Worm (Caenorhabditis elegans) whole organism, young adult: ENCODE measurements around the gene grk-1.

Experiments used
- B0019.2 ChIP-seq: fragments of 200-800 bp; sonication (Bioruptor generic); conservative IDR thresholded peaks from 2 replicates; pipeline ENCODE4 v1.3.6; 2022; ENCODE audit warnings: missing genetic modification reagents, missing genetic modification characterization, missing compliant biosample characterization
- C06A6.2 ChIP-seq: fragments of 200-800 bp; sonication (Bioruptor generic); conservative IDR thresholded peaks from 2 replicates; pipeline ENCODE4 v1.3.6; 2022; ENCODE audit warnings: missing genetic modification characterization, missing compliant biosample characterization
- F39B2.1 ChIP-seq: fragments of 200-800 bp; sonication (Bioruptor generic); IDR thresholded peaks from 2 replicates; pipeline ENCODE4 v1.3.6; 2022; ENCODE audit warnings: missing genetic modification reagents, missing genetic modification characterization, missing compliant biosample characterization
- F49E8.2 ChIP-seq: sonication (generic microtip); optimal IDR thresholded peaks from 3 replicates; lab custom pipeline; 2017; ENCODE audit warnings: missing genetic modification characterization, mild to moderate bottlenecking, missing compliant biosample characterization, antibody characterized with exemption, moderate library complexity; ENCODE audit not compliant: insufficient read depth
- F57C9.4 ChIP-seq: sonication (generic microtip); optimal IDR thresholded peaks from 2 replicates; lab custom pipeline; 2017; ENCODE audit warnings: mild to moderate bottlenecking, missing genetic modification characterization, missing compliant biosample characterization
- Y53G8AR.9 ChIP-seq: fragments of 200-800 bp; sonication (Bioruptor generic); conservative IDR thresholded peaks from 2 replicates; pipeline ENCODE4 v1.3.6; 2022; ENCODE audit warnings: missing genetic modification reagents, missing genetic modification characterization, missing compliant biosample characterization
- Y67H2A.10 ChIP-seq: fragments of 200-800 bp; sonication (Bioruptor generic); conservative IDR thresholded peaks from 2 replicates; pipeline ENCODE4 v1.3.6; 2022; ENCODE audit warnings: missing genetic modification reagents, missing genetic modification characterization, missing compliant biosample characterization
- ZK185.1 ChIP-seq: sonication (generic microtip); optimal IDR thresholded peaks from 2 replicates; lab custom pipeline; 2016; ENCODE audit warnings: mild to moderate bottlenecking, missing genetic modification characterization, missing compliant biosample characterization; ENCODE audit not compliant: poor library complexity, severe bottlenecking
- akir-1 ChIP-seq: fragments of 200-800 bp; sonication (Bioruptor generic); optimal IDR thresholded peaks from 2 replicates; lab custom pipeline; 2018; ENCODE audit warnings: mild to moderate bottlenecking, missing genetic modification characterization, moderate library complexity, missing compliant biosample characterization
- atf-7 ChIP-seq: sonication (generic microtip); optimal IDR thresholded peaks from 2 replicates; lab custom pipeline; 2017; ENCODE audit warnings: mild to moderate bottlenecking, missing genetic modification characterization, missing compliant biosample characterization
- athp-1 ChIP-seq: sonication (generic microtip); optimal IDR thresholded peaks from 2 replicates; lab custom pipeline; 2017; ENCODE audit warnings: mild to moderate bottlenecking, missing genetic modification characterization, missing compliant biosample characterization
- attf-6 ChIP-seq: fragments of 200-800 bp; sonication (Bioruptor generic); IDR thresholded peaks from 2 replicates; pipeline ENCODE4 v1.3.6; 2022; ENCODE audit warnings: missing genetic modification reagents, missing genetic modification characterization, missing compliant biosample characterization
- bed-1 ChIP-seq: fragments of 200-800 bp; sonication (Bioruptor generic); IDR thresholded peaks from 2 replicates; pipeline ENCODE4 v1.3.6; 2022; ENCODE audit warnings: missing genetic modification reagents, missing genetic modification characterization, missing compliant biosample characterization
- ccch-3 ChIP-seq: fragments of 200-800 bp; sonication (Bioruptor generic); optimal IDR thresholded peaks from 2 replicates; lab custom pipeline; 2018; ENCODE audit warnings: mild to moderate bottlenecking, missing genetic modification characterization, missing compliant biosample characterization
- cebp-2 ChIP-seq: fragments of 200-800 bp; sonication (Bioruptor generic); IDR thresholded peaks from 2 replicates; pipeline ENCODE4 v1.3.6; 2022; ENCODE audit warnings: missing genetic modification characterization, missing compliant biosample characterization
- efl-1 ChIP-seq: fragments of 150-350 bp; optimal IDR thresholded peaks from 2 replicates; lab custom pipeline; 2014; ENCODE audit warnings: missing biosample characterization, missing genetic modification reagents, missing genetic modification characterization
- egl-18 ChIP-seq: fragments of 200-800 bp; sonication (Bioruptor generic); IDR thresholded peaks from 2 replicates; pipeline ENCODE4 v1.3.6; 2022; ENCODE audit warnings: missing genetic modification reagents, missing genetic modification characterization, missing compliant biosample characterization
- hlh-12 ChIP-seq: sonication (generic microtip); optimal IDR thresholded peaks from 2 replicates; lab custom pipeline; 2016; ENCODE audit warnings: missing genetic modification characterization, missing compliant biosample characterization
- hlh-26 ChIP-seq: fragments of 200-800 bp; sonication (Bioruptor generic); conservative IDR thresholded peaks from 2 replicates; pipeline ENCODE4 v1.3.6; 2022; ENCODE audit warnings: missing genetic modification reagents, missing genetic modification characterization, missing compliant biosample characterization
- lin-26 ChIP-seq: fragments of 200-800 bp; sonication (Bioruptor generic); IDR thresholded peaks from 2 replicates; pipeline ENCODE4 v1.3.6; 2022; ENCODE audit warnings: missing genetic modification reagents, missing genetic modification characterization, missing compliant biosample characterization
- lin-35 ChIP-seq, 3 experiments: fragments of 150-350 bp in 2 of 3; sonication (generic microtip) in 1 of 3; optimal IDR thresholded peaks; 2 replicates each; lab custom pipeline; 2014 to 2018; ENCODE audit warnings: missing biosample characterization in 3 of 3, missing genetic modification characterization in 3 of 3, missing genetic modification reagents in 3 of 3
- lsy-27 ChIP-seq: sonication (generic microtip); optimal IDR thresholded peaks from 2 replicates; lab custom pipeline; 2017; ENCODE audit warnings: missing genetic modification characterization, mild to moderate bottlenecking, missing compliant biosample characterization, antibody characterized with exemption, missing genotype, borderline replicate concordance; ENCODE audit not compliant: insufficient read depth
- madf-10 ChIP-seq: sonication (generic microtip); optimal IDR thresholded peaks from 2 replicates; lab custom pipeline; 2016; ENCODE audit warnings: mild to moderate bottlenecking, missing genetic modification characterization, missing compliant biosample characterization
- madf-3 ChIP-seq: fragments of 200-800 bp; sonication (Bioruptor generic); IDR thresholded peaks from 2 replicates; pipeline ENCODE4 v1.3.6; 2022; ENCODE audit warnings: missing genetic modification reagents, missing genetic modification characterization, missing compliant biosample characterization
- madf-8 ChIP-seq: fragments of 200-800 bp; sonication (Bioruptor generic); conservative IDR thresholded peaks from 2 replicates; pipeline ENCODE4 v1.3.6; 2022; ENCODE audit warnings: missing genetic modification reagents, missing genetic modification characterization, missing compliant biosample characterization
- mxl-1 ChIP-seq: sonication (generic microtip); optimal IDR thresholded peaks from 2 replicates; lab custom pipeline; 2016; ENCODE audit warnings: missing genetic modification characterization, missing compliant biosample characterization
- nhr-80 ChIP-seq: sonication (generic microtip); optimal IDR thresholded peaks from 2 replicates; lab custom pipeline; 2016; ENCODE audit warnings: missing genetic modification characterization, missing compliant biosample characterization
- nhr-90 ChIP-seq: sonication (generic microtip); optimal IDR thresholded peaks from 2 replicates; lab custom pipeline; 2016; ENCODE audit warnings: missing genotype, mild to moderate bottlenecking, missing genetic modification characterization, missing compliant biosample characterization
- rec-8 ChIP-seq, 2 experiments: sonication (generic microtip); optimal IDR thresholded peaks; 2 replicates each; lab custom pipeline; 2016; ENCODE audit warnings: mild to moderate bottlenecking in 2 of 2, missing genetic modification characterization in 2 of 2, missing genetic modification reagents in 2 of 2, missing genotype in 2 of 2, missing biosample characterization in 1 of 2, missing compliant biosample characterization in 1 of 2, moderate library complexity in 1 of 2
- sea-2 ChIP-seq: fragments of 200-800 bp; sonication (Bioruptor generic); IDR thresholded peaks from 2 replicates; pipeline ENCODE4 v1.3.6; 2022; ENCODE audit warnings: missing genetic modification characterization, missing compliant biosample characterization
- snpc-3.4 ChIP-seq: sonication (generic microtip); optimal IDR thresholded peaks from 2 replicates; lab custom pipeline; 2017; ENCODE audit warnings: missing genetic modification characterization, mild to moderate bottlenecking, missing compliant biosample characterization, antibody characterized with exemption, moderate library complexity, missing genotype, missing genetic modification reagents
- snpc-4 ChIP-seq, 5 experiments: fragments of 150-350 bp in 1 of 5; sonication (generic microtip) in 4 of 5; optimal IDR thresholded peaks; 2 replicates each; lab custom pipeline; 2014 to 2018; ENCODE audit warnings: missing genetic modification characterization in 5 of 5, missing biosample characterization in 3 of 5, antibody characterized with exemption in 2 of 5, mild to moderate bottlenecking in 2 of 5, missing compliant biosample characterization in 2 of 5, missing genotype in 2 of 5, moderate library complexity in 2 of 5, missing genetic modification reagents in 1 of 5
- somi-1 ChIP-seq: fragments of 200-800 bp; sonication (Bioruptor generic); optimal IDR thresholded peaks from 2 replicates; lab custom pipeline; 2018; ENCODE audit warnings: mild to moderate bottlenecking, missing genetic modification characterization, missing compliant biosample characterization
- tbx-9 ChIP-seq: sonication (generic microtip); optimal IDR thresholded peaks from 2 replicates; lab custom pipeline; 2016; ENCODE audit warnings: borderline replicate concordance, missing genetic modification characterization, inconsistent platforms, missing compliant biosample characterization
- unc-130 ChIP-seq: sonication (generic microtip); optimal IDR thresholded peaks from 2 replicates; lab custom pipeline; 2016; ENCODE audit warnings: missing genetic modification reagents, missing genetic modification characterization, missing compliant biosample characterization
- zfh-2 ChIP-seq: fragments of 200-800 bp; sonication (Bioruptor generic); conservative IDR thresholded peaks from 2 replicates; pipeline ENCODE4 v1.3.6; 2022; ENCODE audit warnings: missing genetic modification reagents, missing genetic modification characterization, missing compliant biosample characterization
- zim-3 ChIP-seq: sonication (generic microtip); optimal IDR thresholded peaks from 2 replicates; lab custom pipeline; 2017; ENCODE audit warnings: mild to moderate bottlenecking, missing genetic modification characterization, moderate library complexity, missing compliant biosample characterization
- ztf-22 ChIP-seq: fragments of 200-800 bp; sonication (Bioruptor generic); optimal IDR thresholded peaks from 2 replicates; lab custom pipeline; 2018; ENCODE audit warnings: mild to moderate bottlenecking, missing genetic modification characterization, moderate library complexity, missing compliant biosample characterization
- ztf-25 ChIP-seq: fragments of 200-800 bp; sonication (Bioruptor generic); IDR thresholded peaks from 2 replicates; pipeline ENCODE4 v1.3.6; 2022; ENCODE audit warnings: missing genetic modification reagents, missing genetic modification characterization, missing compliant biosample characterization
- ztf-6 ChIP-seq: fragments of 200-800 bp; sonication (Bioruptor generic); IDR thresholded peaks from 2 replicates; pipeline ENCODE4 v1.3.6; 2022; ENCODE audit warnings: missing genetic modification reagents, missing genetic modification characterization, missing compliant biosample characterization

grk-1 gene

ce11 chrX:9999599-10000201 is 692 bp upstream of the grk-1 start (continued):
- TF ChIP-seq somi-1 (GFP tag; lab: Kevin White, UChicago): peak; percentile 42
- no peak for TF ChIP-seq ztf-22 (GFP tag; lab: Kevin White, UChicago)
- no peak for TF ChIP-seq madf-3 (GFP tag; lab: Robert Waterston, UW)
- peak; percentile 43; the same call in 1 of the 2 replicates for TF ChIP-seq C06A6.2 (GFP tag; lab: Robert Waterston, UW)
- peak; percentile 100 for TF ChIP-seq zfh-2 (GFP tag; lab: Robert Waterston, UW)
- no peak for TF ChIP-seq unc-130

- TF ChIP-seq snpc-4 (GFP tag; optimal IDR thresholded peaks at IDR 0.05; lab: Kevin White, UChicago) (no peak), snpc-4 (tag; optimal IDR thresholded peaks at IDR 0.05; lab: Kevin White, UChicago) (no peak), nhr-80 (tag; lab: Kevin White, UChicago) (peak; percentile 61)
These were observed 1.7 kb downstream of the grk-1 start for ce11 chrX:9997344-9997743.

ce11 chrX:9993100-9993499 is 5.9 kb downstream of the grk-1 start:
- TF ChIP-seq cebp-2 (GFP tag; lab: Robert Waterston, UW): no peak
- no peak for TF ChIP-seq sea-2 (GFP tag; lab: Robert Waterston, UW)
- no peak for TF ChIP-seq snpc-3.4
- no peak for TF ChIP-seq atf-7 (tag; lab: Kevin White, UChicago)
- no peak for TF ChIP-seq madf-8 (GFP tag; lab: Robert Waterston, UW)
- TF ChIP-seq F57C9.4 (tag; lab: Kevin White, UChicago): no peak
- TF ChIP-seq madf-10: no peak
- TF ChIP-seq Y53G8AR.9: no peak
- no peak for TF ChIP-seq B0019.2
- TF ChIP-seq egl-18: no peak
- no peak for TF ChIP-seq F49E8.2
- TF ChIP-seq attf-6 (GFP tag; lab: Robert Waterston, UW): no peak
- no peak for TF ChIP-seq zim-3 (tag; lab: Kevin White, UChicago)
- no peak for TF ChIP-seq ZK185.1 (tag; lab: Kevin White, UChicago)
- TF ChIP-seq mxl-1 (tag; lab: Kevin White, UChicago): no peak
- no peak for TF ChIP-seq hlh-12 (tag; lab: Kevin White, UChicago)
- no peak for TF ChIP-seq tbx-9 (tag; lab: Kevin White, UChicago)

- no peak for TF ChIP-seq rec-8 (tag; optimal IDR thresholded peaks at IDR 0.05; lab: Kevin White, UChicago)
- no peak for TF ChIP-seq ztf-6 (GFP tag; lab: Robert Waterston, UW)
- TF ChIP-seq snpc-4 (GFP tag; optimal IDR thresholded peaks at IDR 0.05; lab: Kevin White, UChicago): no peak
- TF ChIP-seq snpc-4 (tag; optimal IDR thresholded peaks at IDR 0.05; lab: Kevin White, UChicago): peak in 2 of 4 experiments; percentile 63 to 71
These were observed 10.1 kb downstream of the grk-1 start for ce11 chrX:9988884-9989283.

ce11 chrX:9987166-9987565 is 11.8 kb downstream of the grk-1 start:
- TF ChIP-seq hlh-26 (GFP tag; lab: Robert Waterston, UW) (no peak), snpc-4 (GFP tag; optimal IDR thresholded peaks at IDR 0.05; lab: Kevin White, UChicago) (no peak), snpc-4 (tag; optimal IDR thresholded peaks at IDR 0.05; lab: Kevin White, UChicago) (no peak), lin-26 (no peak), unc-130 (no peak), ztf-25 (no peak), lsy-27 (no peak), ztf-22 (GFP tag; lab: Kevin White, UChicago) (no peak), Y67H2A.10 (GFP tag; lab: Robert Waterston, UW) (no peak), efl-1 (no peak), cebp-2 (GFP tag; lab: Robert Waterston, UW) (no peak), F39B2.1 (no peak), akir-1 (GFP tag; lab: Kevin White, UChicago) (no peak), madf-10 (no peak), athp-1 (tag; lab: Kevin White, UChicago) (no peak), nhr-90 (tag; lab: Kevin White, UChicago) (no peak), ccch-3 (no peak), lin-35 (GFP tag; optimal IDR thresholded peaks at IDR 0.05; lab: Kevin White, UChicago) (no peak), bed-1 (GFP tag; lab: Robert Waterston, UW) (no peak)
